Worm (Caenorhabditis elegans): ENCODE results near the gene snx-14.

DNA sequence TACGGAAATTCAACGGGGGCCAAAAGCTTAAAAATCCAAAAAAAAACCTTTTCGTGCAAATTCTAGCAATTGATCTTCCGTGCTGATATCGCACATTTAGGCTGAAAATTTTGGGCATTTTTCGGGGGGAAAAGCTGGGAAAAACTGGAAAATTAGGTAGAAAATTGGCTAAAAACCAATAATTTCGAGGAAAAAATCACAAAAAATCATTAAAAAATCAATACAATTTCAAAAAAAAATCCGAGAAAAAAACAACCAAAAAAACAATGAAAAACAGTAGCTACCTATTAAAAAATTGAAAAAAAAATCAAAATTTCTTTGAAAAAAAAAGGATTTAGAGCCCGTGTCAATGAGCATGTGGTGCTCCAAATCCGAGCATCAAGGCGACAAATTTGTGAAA lies 36.9 kb upstream of the snx-14 start, which contains the start of gene Y48E1B.3:
- TF ChIP-seq blmp-1 (tag; optimal IDR thresholded peaks at IDR 0.05) (no peak), ama-1 (optimal IDR thresholded peaks at IDR 0.05) (no peak), sptf-1 (tag; optimal IDR thresholded peaks at IDR 0.05) (no peak), lsy-2 (tag; optimal IDR thresholded peaks at IDR 0.05) (no peak), nhr-28 (tag; optimal IDR thresholded peaks at IDR 0.05) (no peak), fos-1 (tag; optimal IDR thresholded peaks at IDR 0.05) (no peak), aha-1 (tag; optimal IDR thresholded peaks at IDR 0.05) (no peak), ztf-11 (tag; optimal IDR thresholded peaks at IDR 0.05) (no peak), unc-130 (tag; optimal IDR thresholded peaks at IDR 0.05) (no peak), efl-1 (optimal IDR thresholded peaks at IDR 0.05) (no peak), efl-1 (GFP tag; optimal IDR thresholded peaks at IDR 0.05 in 1 of 2) (no peak), pqm-1 (tag; optimal IDR thresholded peaks at IDR 0.05) (no peak)

All from whole organism, L1 larva.